Worm (Caenorhabditis elegans) whole organism, young adult: ENCODE results near the gene nfya-1.
"Not testable (repeated sequence)": the region's sequence is repeated elsewhere in the genome, so short reads cannot be mapped to it uniquely, and the experiment has no call there.

ENCODE experiments used
- T07F8.4 ChIP-seq: sonication (generic microtip); optimal IDR thresholded peaks from 2 replicates; lab custom pipeline; 2016; ENCODE audit warnings: mild to moderate bottlenecking, missing genetic modification characterization, moderate library complexity, missing compliant biosample characterization
- attf-6 ChIP-seq: fragments of 200-800 bp; sonication (Bioruptor generic); IDR thresholded peaks from 2 replicates; pipeline ENCODE4 v1.3.6; 2022; ENCODE audit warnings: missing genetic modification reagents, missing genetic modification characterization, missing compliant biosample characterization
- cebp-1 ChIP-seq, 2 experiments: fragments of 200-800 bp in 1 of 2; sonication (Bioruptor generic) in 1 of 2; sonication (generic microtip) in 1 of 2; IDR thresholded peaks in 1 of 2; optimal IDR thresholded peaks in 1 of 2; 2 replicates each; pipeline versions ENCODE4 v1.3.6 to Lab custom; 2017 to 2022; ENCODE audit warnings: missing compliant biosample characterization in 2 of 2, missing genetic modification characterization in 2 of 2, mild to moderate bottlenecking in 1 of 2, missing genetic modification reagents in 1 of 2, moderate library complexity in 1 of 2
- ceh-27 ChIP-seq: fragments of 200-800 bp; sonication (Bioruptor generic); optimal IDR thresholded peaks from 2 replicates; lab custom pipeline; 2018; ENCODE audit warnings: mild to moderate bottlenecking, missing genetic modification characterization, moderate library complexity, missing compliant biosample characterization
- rec-8 ChIP-seq, 2 experiments: sonication (generic microtip); optimal IDR thresholded peaks; 2 replicates each; lab custom pipeline; 2016; ENCODE audit warnings: mild to moderate bottlenecking in 2 of 2, missing genetic modification characterization in 2 of 2, missing genetic modification reagents in 2 of 2, missing genotype in 2 of 2, missing biosample characterization in 1 of 2, missing compliant biosample characterization in 1 of 2, moderate library complexity in 1 of 2
- sea-2 ChIP-seq: fragments of 200-800 bp; sonication (Bioruptor generic); IDR thresholded peaks from 2 replicates; pipeline ENCODE4 v1.3.6; 2022; ENCODE audit warnings: missing genetic modification characterization, missing compliant biosample characterization
- unc-130 ChIP-seq: sonication (generic microtip); optimal IDR thresholded peaks from 2 replicates; lab custom pipeline; 2016; ENCODE audit warnings: missing genetic modification reagents, missing genetic modification characterization, missing compliant biosample characterization

- TF ChIP-seq rec-8 (tag; optimal IDR thresholded peaks at IDR 0.05; lab: Kevin White, UChicago); sea-2 (GFP tag; lab: Robert Waterston, UW); T07F8.4; attf-6; cebp-1 (GFP tag; IDR thresholded peaks at IDR 0.05; lab: Robert Waterston, UW); cebp-1 (tag; optimal IDR thresholded peaks at IDR 0.05; lab: Kevin White, UChicago); ceh-27 (GFP tag; lab: Kevin White, UChicago); unc-130: not testable (repeated sequence)
These were observed 14.5 kb upstream of the nfya-1 start, which contains the start of gene C49F5.13 for ce11 chrX:11961103-11961502.
